Fruit fly (Drosophila melanogaster): ENCODE results near the gene CG12268.

Gene CG12268

dm6 chr3R:23947002-23947401 is 1.2 kb downstream of the CG12268 start:
- TF ChIP-seq rgr (GFP tag; optimal IDR thresholded peaks at IDR 0.05) (no peak), h (GFP tag; optimal IDR thresholded peaks at IDR 0.05) (no peak), Mio (GFP tag; optimal IDR thresholded peaks at IDR 0.05) (no peak), Hr83 (GFP tag; optimal IDR thresholded peaks at IDR 0.05; ENCODE audit: poor library complexity, severe bottlenecking) (no peak), ey (GFP tag; optimal IDR thresholded peaks at IDR 0.05) (no peak), N (GFP tag; optimal IDR thresholded peaks at IDR 0.05) (no peak), HLH106 (tag; optimal IDR thresholded peaks at IDR 0.05) (no peak), GATAd (GFP tag; optimal IDR thresholded peaks at IDR 0.05) (no peak), CG32264 (GFP tag; optimal IDR thresholded peaks at IDR 0.05) (no peak), lola (GFP tag; optimal IDR thresholded peaks at IDR 0.05) (no peak), fru (GFP tag; optimal IDR thresholded peaks at IDR 0.05) (no peak), Hnf4 (GFP tag; optimal IDR thresholded peaks at IDR 0.05) (no peak), Rel (GFP tag; optimal IDR thresholded peaks at IDR 0.05) (no peak), Rel (tag; optimal IDR thresholded peaks at IDR 0.05) (no peak), dl (GFP tag; optimal IDR thresholded peaks at IDR 0.05; ENCODE audit: insufficient read depth in 1 of 2, partially characterized antibody in 2 of 2) (no peak), br (GFP tag; optimal IDR thresholded peaks at IDR 0.05) (no peak), Dfd (GFP tag; optimal IDR thresholded peaks at IDR 0.05) (no peak), CrebA (GFP tag; optimal IDR thresholded peaks at IDR 0.05; ENCODE audit: borderline replicate concordance) (no peak)

- TF ChIP-seq Abd-B (GFP tag; optimal IDR thresholded peaks at IDR 0.05) = no peak
- no peak for TF ChIP-seq Sp1 (GFP tag; optimal IDR thresholded peaks at IDR 0.05)
- no peak for TF ChIP-seq psq (GFP tag; optimal IDR thresholded peaks at IDR 0.05)
- no peak for TF ChIP-seq Mio (GFP tag; optimal IDR thresholded peaks at IDR 0.05)
- TF ChIP-seq sv (GFP tag; optimal IDR thresholded peaks at IDR 0.05) = no peak
- no peak for TF ChIP-seq woc (GFP tag; optimal IDR thresholded peaks at IDR 0.05)
- no peak for TF ChIP-seq tai (GFP tag; optimal IDR thresholded peaks at IDR 0.05)
Observed at dm6 chr3R:23943843-23944356, 4.3 kb downstream of the CG12268 start.

DNA sequence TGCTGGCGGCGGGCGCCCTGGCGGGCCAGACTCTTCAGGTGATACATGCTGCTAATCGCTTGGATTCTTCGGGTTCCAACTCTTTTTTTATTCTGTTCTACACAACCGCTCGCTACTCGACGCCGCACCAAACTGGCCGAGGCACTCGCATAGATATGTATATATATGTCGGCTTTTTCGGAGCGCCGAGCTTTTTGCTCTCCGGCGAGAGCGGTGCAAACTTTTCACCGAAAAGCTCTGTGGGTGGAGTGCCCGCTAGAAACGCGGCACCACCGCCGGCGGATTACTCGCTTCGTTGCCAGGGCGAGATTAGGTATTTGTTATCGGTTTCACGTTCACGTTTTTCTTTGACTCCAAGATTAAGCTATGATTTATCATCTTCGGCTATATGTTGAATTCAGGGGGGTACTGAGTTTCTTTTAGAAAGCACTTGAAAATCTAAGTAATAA is 5.2 kb downstream of the CG12268 start, which contains the start of gene Gdh:
Gene Gdh (minus strand): TSS at position 137 of the 449 bp plus-strand sequence.
- peak; percentile 33 for TF ChIP-seq Sp1 (GFP tag; optimal IDR thresholded peaks at IDR 0.05)
- peak; percentile 18 for TF ChIP-seq rgr (GFP tag; optimal IDR thresholded peaks at IDR 0.05)
- no peak for TF ChIP-seq Rel (GFP tag; optimal IDR thresholded peaks at IDR 0.05)
- peak; percentile 49 for TF ChIP-seq Rel (tag; optimal IDR thresholded peaks at IDR 0.05)
- no peak for TF ChIP-seq pan (optimal IDR thresholded peaks at IDR 0.05)
- TF ChIP-seq h (GFP tag; optimal IDR thresholded peaks at IDR 0.05) = peak; percentile 33
- TF ChIP-seq Dif (GFP tag; optimal IDR thresholded peaks at IDR 0.05; ENCODE audit: partially characterized antibody) = peak; percentile 85
- no peak for TF ChIP-seq CrebA (GFP tag; optimal IDR thresholded peaks at IDR 0.05; ENCODE audit: borderline replicate concordance)
- TF ChIP-seq dl (GFP tag; optimal IDR thresholded peaks at IDR 0.05; ENCODE audit: insufficient read depth in 1 of 2, partially characterized antibody in 2 of 2) = peak; percentile 42 to 76
- TF ChIP-seq OdsH (GFP tag; optimal IDR thresholded peaks at IDR 0.05) = no peak
- TF ChIP-seq HLH106 (tag; optimal IDR thresholded peaks at IDR 0.05) = peak; percentile 15
- TF ChIP-seq CG32264 (GFP tag; optimal IDR thresholded peaks at IDR 0.05) = no peak
- TF ChIP-seq usp (GFP tag; optimal IDR thresholded peaks at IDR 0.05) = no peak
- no peak for TF ChIP-seq N (GFP tag; optimal IDR thresholded peaks at IDR 0.05)

DNA sequence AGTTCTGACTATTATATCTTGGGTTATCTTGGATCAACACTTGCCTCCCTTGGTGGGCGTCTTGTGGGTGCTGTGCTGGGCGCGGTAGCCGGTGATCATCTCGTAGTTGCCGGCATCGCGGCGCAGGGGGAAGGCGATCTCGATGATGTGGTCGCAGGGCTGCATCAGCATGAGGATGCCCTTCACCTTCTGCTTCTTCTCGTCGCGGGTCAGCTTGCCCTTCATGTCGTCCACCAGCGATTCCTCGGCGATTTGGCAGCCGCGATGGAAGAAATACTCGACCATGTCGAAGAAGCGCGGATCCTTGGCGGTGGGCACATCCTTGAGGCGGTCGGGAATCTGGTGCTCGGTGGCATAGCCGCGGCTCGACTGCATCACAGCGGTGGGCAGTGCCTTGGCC is 5.7 kb downstream of the CG12268 start:
- TF ChIP-seq dmrt93B (GFP tag; optimal IDR thresholded peaks at IDR 0.05) (no peak), Jra (GFP tag; optimal IDR thresholded peaks at IDR 0.05) (no peak), N (GFP tag; optimal IDR thresholded peaks at IDR 0.05) (no peak), pan (optimal IDR thresholded peaks at IDR 0.05) (no peak), fru (GFP tag; optimal IDR thresholded peaks at IDR 0.05) (no peak), lola (GFP tag; optimal IDR thresholded peaks at IDR 0.05) (no peak), brk (GFP tag; optimal IDR thresholded peaks at IDR 0.05) (no peak), woc (GFP tag; optimal IDR thresholded peaks at IDR 0.05) (no peak), GATAd (GFP tag; optimal IDR thresholded peaks at IDR 0.05) (no peak), rgr (GFP tag; optimal IDR thresholded peaks at IDR 0.05) (no peak), usp (GFP tag; optimal IDR thresholded peaks at IDR 0.05) (no peak), jim (GFP tag; optimal IDR thresholded peaks at IDR 0.05) (no peak)
